Worm (Caenorhabditis elegans) whole organism, late embryonic: ENCODE results near the gene M05D6.3.
A peak's percentile ranks its signal among the peaks of the same experiment; 100 is the strongest.

Experiments
- C08G9.2 ChIP-seq: sonication (generic microtip); optimal IDR thresholded peaks from 2 replicates; lab custom pipeline; 2016; ENCODE audit warnings: mild to moderate bottlenecking, missing genetic modification characterization, moderate library complexity, missing compliant biosample characterization
- C38D4.7 ChIP-seq: fragments of 200-800 bp; sonication (Bioruptor generic); optimal IDR thresholded peaks from 2 replicates; lab custom pipeline; 2018; ENCODE audit warnings: mild to moderate bottlenecking, missing genetic modification characterization, moderate library complexity, missing compliant biosample characterization
- K02D7.2 ChIP-seq: sonication (generic microtip); optimal IDR thresholded peaks from 2 replicates; lab custom pipeline; 2017; ENCODE audit warnings: mild to moderate bottlenecking, missing genetic modification characterization, missing compliant biosample characterization
- T23F11.4 ChIP-seq: fragments of 200-800 bp; sonication (Bioruptor generic); optimal IDR thresholded peaks from 2 replicates; lab custom pipeline; 2018; ENCODE audit warnings: mild to moderate bottlenecking, missing genetic modification characterization, missing compliant biosample characterization
- Y22D7AL.16 ChIP-seq: sonication (generic microtip); optimal IDR thresholded peaks from 2 replicates; lab custom pipeline; 2016; ENCODE audit warnings: missing genetic modification characterization, missing compliant biosample characterization
- ahr-1 ChIP-seq: sonication (generic microtip); optimal IDR thresholded peaks from 2 replicates; lab custom pipeline; 2016; ENCODE audit warnings: missing genetic modification characterization, missing compliant biosample characterization
- ceh-14 ChIP-seq: sonication (generic microtip); optimal IDR thresholded peaks from 2 replicates; lab custom pipeline; 2016; ENCODE audit warnings: missing genotype, missing genetic modification characterization, missing compliant biosample characterization
- ceh-18 ChIP-seq: sonication (generic microtip); optimal IDR thresholded peaks from 2 replicates; lab custom pipeline; 2016; ENCODE audit warnings: missing genetic modification characterization, missing compliant biosample characterization
- ceh-2 ChIP-seq: sonication (generic microtip); optimal IDR thresholded peaks from 2 replicates; lab custom pipeline; 2016; ENCODE audit warnings: missing genotype, missing genetic modification characterization, missing compliant biosample characterization
- ceh-22 ChIP-seq: sonication (generic microtip); optimal IDR thresholded peaks from 2 replicates; lab custom pipeline; 2017; ENCODE audit warnings: missing biosample characterization, missing genetic modification characterization
- ceh-24 ChIP-seq: sonication (generic microtip); optimal IDR thresholded peaks from 2 replicates; lab custom pipeline; 2016; ENCODE audit warnings: mild to moderate bottlenecking, missing genetic modification characterization, missing compliant biosample characterization
- ceh-30 ChIP-seq: fragments of 150-350 bp; optimal IDR thresholded peaks from 2 replicates; lab custom pipeline; 2014; ENCODE audit warnings: missing biosample characterization, missing genetic modification characterization
- ceh-31 ChIP-seq: sonication (generic microtip); optimal IDR thresholded peaks from 2 replicates; lab custom pipeline; 2016; ENCODE audit warnings: missing genetic modification characterization, missing compliant biosample characterization
- ceh-34 ChIP-seq: sonication (generic microtip); optimal IDR thresholded peaks from 2 replicates; lab custom pipeline; 2016; ENCODE audit warnings: mild to moderate bottlenecking, missing genetic modification characterization, missing compliant biosample characterization
- ceh-6 ChIP-seq: fragments of 200-800 bp; sonication (Bioruptor generic); optimal IDR thresholded peaks from 2 replicates; lab custom pipeline; 2018; ENCODE audit warnings: mild to moderate bottlenecking, missing genetic modification characterization, missing compliant biosample characterization
- ceh-9 ChIP-seq: sonication (generic microtip); optimal IDR thresholded peaks from 2 replicates; lab custom pipeline; 2016; ENCODE audit warnings: mild to moderate bottlenecking, missing genetic modification characterization, inconsistent platforms, missing compliant biosample characterization
- che-1 ChIP-seq: sonication (generic microtip); optimal IDR thresholded peaks from 2 replicates; lab custom pipeline; 2016; ENCODE audit warnings: mild to moderate bottlenecking, missing genetic modification characterization, missing compliant biosample characterization
- dmd-4 ChIP-seq: sonication (generic microtip); optimal IDR thresholded peaks from 2 replicates; lab custom pipeline; 2016; ENCODE audit warnings: borderline replicate concordance, missing genetic modification characterization, missing compliant biosample characterization
- dve-1 ChIP-seq: sonication (generic microtip); optimal IDR thresholded peaks from 2 replicates; lab custom pipeline; 2017; ENCODE audit warnings: antibody characterized with exemption, mild to moderate bottlenecking, missing genetic modification characterization, missing compliant biosample characterization
- elt-2 ChIP-seq: sonication (generic microtip); optimal IDR thresholded peaks from 2 replicates; lab custom pipeline; 2016; ENCODE audit warnings: missing genetic modification reagents, missing genetic modification characterization, missing compliant biosample characterization
- ets-4 ChIP-seq: sonication (generic microtip); optimal IDR thresholded peaks from 2 replicates; lab custom pipeline; 2016; ENCODE audit warnings: missing genetic modification characterization, missing compliant biosample characterization
- gmeb-2 ChIP-seq: sonication (generic microtip); optimal IDR thresholded peaks from 2 replicates; lab custom pipeline; 2016; ENCODE audit warnings: missing genetic modification characterization, inconsistent platforms, missing compliant biosample characterization
- hlh-13 ChIP-seq: fragments of 200-800 bp; sonication (Bioruptor generic); optimal IDR thresholded peaks from 2 replicates; lab custom pipeline; 2018; ENCODE audit warnings: mild to moderate bottlenecking, missing genetic modification characterization, missing compliant biosample characterization
- hlh-15 ChIP-seq: sonication (generic microtip); optimal IDR thresholded peaks from 2 replicates; lab custom pipeline; 2016; ENCODE audit warnings: missing genetic modification characterization, missing compliant biosample characterization
- hlh-6 ChIP-seq: sonication (generic microtip); optimal IDR thresholded peaks from 2 replicates; lab custom pipeline; 2016; ENCODE audit warnings: missing genotype, missing genetic modification characterization, missing compliant biosample characterization
- hlh-8 ChIP-seq: sonication (generic microtip); optimal IDR thresholded peaks from 2 replicates; lab custom pipeline; 2016; ENCODE audit warnings: missing genotype, missing genetic modification characterization, missing compliant biosample characterization
- lim-6 ChIP-seq: sonication (generic microtip); optimal IDR thresholded peaks from 2 replicates; lab custom pipeline; 2016; ENCODE audit warnings: missing genetic modification characterization, missing compliant biosample characterization
- lin-11 ChIP-seq: fragments of 200-800 bp; sonication (Bioruptor generic); optimal IDR thresholded peaks from 2 replicates; lab custom pipeline; 2018; ENCODE audit warnings: mild to moderate bottlenecking, missing genetic modification characterization, missing compliant biosample characterization
- nfya-1 ChIP-seq: sonication (generic microtip); optimal IDR thresholded peaks from 2 replicates; lab custom pipeline; 2017; ENCODE audit warnings: missing genetic modification characterization, mild to moderate bottlenecking, missing compliant biosample characterization, antibody characterized with exemption, moderate library complexity
- pat-9 ChIP-seq: fragments of 200-800 bp; sonication (Bioruptor generic); optimal IDR thresholded peaks from 2 replicates; lab custom pipeline; 2018; ENCODE audit warnings: mild to moderate bottlenecking, missing genetic modification characterization, moderate library complexity, missing compliant biosample characterization
- pax-1 ChIP-seq: fragments of 150-350 bp; optimal IDR thresholded peaks from 2 replicates; lab custom pipeline; 2014; ENCODE audit warnings: missing biosample characterization, missing genetic modification characterization
- pha-2 ChIP-seq: sonication (generic microtip); optimal IDR thresholded peaks from 2 replicates; lab custom pipeline; 2017; ENCODE audit warnings: mild to moderate bottlenecking, missing genetic modification characterization, missing compliant biosample characterization
- pha-4 ChIP-seq: fragments of 150-350 bp; optimal IDR thresholded peaks from 2 replicates; lab custom pipeline; 2018; ENCODE audit warnings: missing biosample characterization, missing genetic modification reagents, missing genetic modification characterization
- pqm-1 ChIP-seq: sonication (generic microtip); optimal IDR thresholded peaks from 2 replicates; lab custom pipeline; 2016; ENCODE audit warnings: missing genetic modification characterization, missing compliant biosample characterization
- ref-2 ChIP-seq: sonication (generic microtip); optimal IDR thresholded peaks from 2 replicates; lab custom pipeline; 2016; ENCODE audit warnings: missing genetic modification characterization, missing compliant biosample characterization
- rnt-1 ChIP-seq: sonication (generic microtip); optimal IDR thresholded peaks from 2 replicates; lab custom pipeline; 2016; ENCODE audit warnings: missing genetic modification characterization, missing compliant biosample characterization
- sdc-2 ChIP-seq: sonication (generic microtip); optimal IDR thresholded peaks from 2 replicates; lab custom pipeline; 2016; ENCODE audit warnings: missing genotype, missing genetic modification characterization, missing compliant biosample characterization
- sox-4 ChIP-seq: sonication (generic microtip); optimal IDR thresholded peaks from 2 replicates; lab custom pipeline; 2017; ENCODE audit warnings: mild to moderate bottlenecking, missing genetic modification characterization, inconsistent platforms, missing compliant biosample characterization
- syd-9 ChIP-seq: sonication (generic microtip); optimal IDR thresholded peaks from 2 replicates; lab custom pipeline; 2016; ENCODE audit warnings: mild to moderate bottlenecking, missing genetic modification characterization, moderate library complexity, missing compliant biosample characterization
- tbx-2 ChIP-seq: sonication (generic microtip); optimal IDR thresholded peaks from 2 replicates; lab custom pipeline; 2016; ENCODE audit warnings: missing genetic modification characterization, missing compliant biosample characterization
- unc-3 ChIP-seq, 2 experiments: fragments of 200-800 bp in 1 of 2; sonication (Bioruptor generic) in 1 of 2; sonication (generic microtip) in 1 of 2; conservative IDR thresholded peaks in 1 of 2; optimal IDR thresholded peaks in 1 of 2; 2 replicates each; pipeline versions ENCODE4 v1.3.6 to Lab custom; 2016 to 2022; ENCODE audit warnings: missing compliant biosample characterization in 2 of 2, missing genetic modification characterization in 2 of 2, missing genetic modification reagents in 1 of 2
- unc-42 ChIP-seq: sonication (generic microtip); optimal IDR thresholded peaks from 2 replicates; lab custom pipeline; 2016; ENCODE audit warnings: missing genotype, missing genetic modification characterization, missing compliant biosample characterization
- unc-55 ChIP-seq: sonication (generic microtip); optimal IDR thresholded peaks from 2 replicates; lab custom pipeline; 2017; ENCODE audit warnings: missing biosample characterization, missing genetic modification reagents, missing genetic modification characterization
- unc-86 ChIP-seq: sonication (generic microtip); optimal IDR thresholded peaks from 2 replicates; lab custom pipeline; 2016; ENCODE audit warnings: missing genetic modification characterization, missing compliant biosample characterization
- zip-5 ChIP-seq: sonication (generic microtip); optimal IDR thresholded peaks from 2 replicates; lab custom pipeline; 2016; ENCODE audit warnings: missing genetic modification characterization, missing compliant biosample characterization
- ztf-16 ChIP-seq: sonication (generic microtip); optimal IDR thresholded peaks from 2 replicates; lab custom pipeline; 2017; ENCODE audit warnings: missing genetic modification characterization, missing compliant biosample characterization

The M05D6.3 gene

ce11 chrII:8494228-8494717 lies 18.7 kb downstream of the M05D6.3 start, which contains the start of gene M05D6.9:
Gene M05D6.9, plus strand, starts transcription at chrII:8494278.
- TF ChIP-seq ceh-24 (tag; lab: Kevin White, UChicago) (no peak), elt-2 (tag; lab: Kevin White, UChicago) (no peak), lin-11 (tag; lab: Kevin White, UChicago) (no peak), Y22D7AL.16 (tag; lab: Kevin White, UChicago) (no peak), ceh-30 (no peak), hlh-15 (tag; lab: Kevin White, UChicago) (no peak), dmd-4 (no peak), dve-1 (tag; lab: Kevin White, UChicago) (no peak), ceh-14 (no peak), hlh-6 (no peak), ref-2 (tag; lab: Kevin White, UChicago) (no peak), C08G9.2 (tag; lab: Kevin White, UChicago) (no peak), zip-5 (tag; lab: Kevin White, UChicago) (no peak), pax-1 (tag; lab: Kevin White, UChicago) (no peak), syd-9 (no peak), T23F11.4 (GFP tag; lab: Kevin White, UChicago) (no peak), ztf-16 (tag; lab: Kevin White, UChicago) (no peak), hlh-13 (GFP tag; lab: Kevin White, UChicago) (no peak), pha-2 (no peak), rnt-1 (no peak)
- TF ChIP-seq, all 69 proteins: peak for 0

- TF ChIP-seq K02D7.2 (tag; lab: Kevin White, UChicago) (no peak), pax-1 (tag; lab: Kevin White, UChicago) (no peak), nfya-1 (tag; lab: Kevin White, UChicago) (no peak), ets-4 (tag; lab: Kevin White, UChicago) (no peak), sox-4 (tag; lab: Kevin White, UChicago) (no peak), unc-86 (no peak), hlh-8 (tag; lab: Kevin White, UChicago) (no peak), hlh-13 (GFP tag; lab: Kevin White, UChicago) (no peak), ceh-31 (tag; lab: Kevin White, UChicago) (no peak), pha-4 (no peak), ceh-34 (no peak), ceh-22 (tag; lab: Kevin White, UChicago) (no peak), lim-6 (tag; lab: Kevin White, UChicago) (no peak), pqm-1 (tag; lab: Kevin White, UChicago) (no peak)
- TF ChIP-seq, all 69 proteins: peak for 0
Observed at ce11 chrII:8496184-8496583, 20.6 kb downstream of the M05D6.3 start.

ce11 chrII:8498173-8498572 lies 22.6 kb downstream of the M05D6.3 start:
- TF ChIP-seq C38D4.7 (no peak), unc-3 (GFP tag; conservative IDR thresholded peaks at IDR 0.05; lab: Robert Waterston, UW) (no peak), unc-3 (tag; optimal IDR thresholded peaks at IDR 0.05; lab: Kevin White, UChicago) (no peak), pqm-1 (tag; lab: Kevin White, UChicago) (no peak), ahr-1 (tag; lab: Kevin White, UChicago) (no peak), ceh-9 (tag; lab: Kevin White, UChicago) (no peak), che-1 (tag; lab: Kevin White, UChicago) (no peak)

ce11 chrII:8499021-8499420 lies 23.4 kb downstream of the M05D6.3 start:
- TF ChIP-seq unc-42 (no peak), ceh-6 (GFP tag; lab: Kevin White, UChicago) (no peak), ceh-18 (peak; percentile 88), sdc-2 (tag; lab: Kevin White, UChicago) (peak; percentile 15), pat-9 (tag; lab: Kevin White, UChicago) (no peak), gmeb-2 (tag; lab: Kevin White, UChicago) (no peak), ceh-9 (tag; lab: Kevin White, UChicago) (no peak), ceh-34 (peak; percentile 54), nfya-1 (tag; lab: Kevin White, UChicago) (peak; percentile 36), T23F11.4 (GFP tag; lab: Kevin White, UChicago) (no peak), ceh-2 (tag; lab: Kevin White, UChicago) (peak; percentile 2), lin-11 (tag; lab: Kevin White, UChicago) (no peak), syd-9 (peak; percentile 21), sox-4 (tag; lab: Kevin White, UChicago) (no peak), tbx-2 (tag; lab: Kevin White, UChicago) (peak; percentile 46), hlh-15 (tag; lab: Kevin White, UChicago) (no peak), rnt-1 (peak; percentile 63), hlh-8 (tag; lab: Kevin White, UChicago) (peak; percentile 64), ceh-31 (tag; lab: Kevin White, UChicago) (peak; percentile 8), unc-55 (GFP tag; lab: Kevin White, UChicago) (peak; percentile 34), ztf-16 (tag; lab: Kevin White, UChicago) (no peak), elt-2 (tag; lab: Kevin White, UChicago) (no peak)
- TF ChIP-seq, all 69 proteins: peak for 11
